Fruit fly (Drosophila melanogaster) whole organism, adult: ENCODE measurements around the gene CG42671.

ENCODE experiments used
- CG7045 ChIP-seq: fragments of 200-800 bp; sonication (Bioruptor generic); optimal IDR thresholded peaks from 2 replicates; lab custom pipeline; 2017; ENCODE audit warnings: missing biosample characterization, mild to moderate bottlenecking, missing genetic modification characterization
- CG7101 ChIP-seq: fragments of 200-800 bp; sonication (Bioruptor generic); optimal IDR thresholded peaks from 2 replicates; lab custom pipeline; 2018; ENCODE audit warnings: missing biosample characterization, mild to moderate bottlenecking, missing genetic modification characterization, moderate library complexity
- Hr96 ChIP-seq: fragments of 200-800 bp; sonication (Bioruptor generic); optimal IDR thresholded peaks from 2 replicates; lab custom pipeline; 2016; ENCODE audit warnings: missing biosample characterization, missing genetic modification characterization
- Mnt ChIP-seq: fragments of 200-800 bp; sonication (Bioruptor generic); optimal IDR thresholded peaks from 2 replicates; lab custom pipeline; 2016; ENCODE audit warnings: missing biosample characterization, mild to moderate bottlenecking, missing genetic modification characterization
- bab1 ChIP-seq: fragments of 200-800 bp; sonication (Bioruptor generic); optimal IDR thresholded peaks from 3 replicates; lab custom pipeline; 2019; ENCODE audit warnings: missing biosample characterization, mild to moderate bottlenecking, missing genetic modification characterization, moderate library complexity
- kay ChIP-seq: fragments of 200-800 bp; sonication (Bioruptor generic); peaks from one replicate; lab custom pipeline; 2016; ENCODE audit warnings: missing biosample characterization, missing genetic modification characterization, borderline replicate concordance

dm6 chr3L:11227708-11228107, 13.4 kb downstream of the CG42671 start:
- TF ChIP-seq bab1 (GFP tag; lab: Kevin White, UChicago) (no peak), CG7045 (no peak), kay (GFP tag; lab: Kevin White, UChicago) (no peak), Hr96 (GFP tag; lab: Kevin White, UChicago) (no peak), CG7101 (tag; lab: Kevin White, UChicago) (no peak), Mnt (GFP tag; lab: Kevin White, UChicago) (no peak)
